Worm (Caenorhabditis elegans) whole organism, young adult: ENCODE results near the gene Y54E2A.9.

Experiments
- F57A8.1 ChIP-seq: fragments of 200-800 bp; sonication (Bioruptor generic); optimal IDR thresholded peaks from 2 replicates; lab custom pipeline; 2018; ENCODE audit warnings: mild to moderate bottlenecking, missing genetic modification characterization, moderate library complexity, missing compliant biosample characterization
- ama-1 ChIP-seq, 3 experiments: fragments of 150-350 bp in 1 of 3; sonication (generic microtip) in 2 of 3; optimal IDR thresholded peaks; 2 replicates each; lab custom pipeline; 2014 to 2018; ENCODE audit warnings: missing biosample characterization in 2 of 3, missing genetic modification characterization in 2 of 3, missing genetic modification reagents in 2 of 3
- atf-7 ChIP-seq: sonication (generic microtip); optimal IDR thresholded peaks from 2 replicates; lab custom pipeline; 2017; ENCODE audit warnings: mild to moderate bottlenecking, missing genetic modification characterization, missing compliant biosample characterization
- bed-1 ChIP-seq: fragments of 200-800 bp; sonication (Bioruptor generic); IDR thresholded peaks from 2 replicates; pipeline ENCODE4 v1.3.6; 2022; ENCODE audit warnings: missing genetic modification reagents, missing genetic modification characterization, missing compliant biosample characterization
- dpff-1 ChIP-seq: sonication (generic microtip); optimal IDR thresholded peaks from 2 replicates; lab custom pipeline; 2017; ENCODE audit warnings: mild to moderate bottlenecking, missing genetic modification characterization, missing compliant biosample characterization
- dpl-1 ChIP-seq: fragments of 150-350 bp; optimal IDR thresholded peaks from 2 replicates; lab custom pipeline; 2014; ENCODE audit warnings: missing biosample characterization, missing genetic modification reagents, missing genetic modification characterization
- efl-1 ChIP-seq: fragments of 150-350 bp; optimal IDR thresholded peaks from 2 replicates; lab custom pipeline; 2014; ENCODE audit warnings: missing biosample characterization, missing genetic modification reagents, missing genetic modification characterization
- egrh-3 ChIP-seq: fragments of 200-800 bp; sonication (Bioruptor generic); IDR thresholded peaks from 2 replicates; pipeline ENCODE4 v1.3.6; 2022; ENCODE audit warnings: missing genetic modification reagents, missing genetic modification characterization, missing compliant biosample characterization
- him-1 ChIP-seq: sonication (generic microtip); optimal IDR thresholded peaks from 2 replicates; lab custom pipeline; 2016; ENCODE audit warnings: missing genotype, missing genetic modification reagents, missing genetic modification characterization, missing compliant biosample characterization
- mxl-1 ChIP-seq: sonication (generic microtip); optimal IDR thresholded peaks from 2 replicates; lab custom pipeline; 2016; ENCODE audit warnings: missing genetic modification characterization, missing compliant biosample characterization
- nfya-2 ChIP-seq: fragments of 200-800 bp; sonication (Bioruptor generic); IDR thresholded peaks from 2 replicates; pipeline ENCODE4 v1.3.6; 2022; ENCODE audit warnings: missing genetic modification reagents, missing genetic modification characterization, missing compliant biosample characterization
- snpc-3.4 ChIP-seq: sonication (generic microtip); optimal IDR thresholded peaks from 2 replicates; lab custom pipeline; 2017; ENCODE audit warnings: missing genetic modification characterization, mild to moderate bottlenecking, missing compliant biosample characterization, antibody characterized with exemption, moderate library complexity, missing genotype, missing genetic modification reagents
- unc-62 ChIP-seq: fragments of 150-350 bp; optimal IDR thresholded peaks from 2 replicates; lab custom pipeline; 2014; ENCODE audit warnings: missing biosample characterization, missing genetic modification reagents, missing genetic modification characterization

DNA sequence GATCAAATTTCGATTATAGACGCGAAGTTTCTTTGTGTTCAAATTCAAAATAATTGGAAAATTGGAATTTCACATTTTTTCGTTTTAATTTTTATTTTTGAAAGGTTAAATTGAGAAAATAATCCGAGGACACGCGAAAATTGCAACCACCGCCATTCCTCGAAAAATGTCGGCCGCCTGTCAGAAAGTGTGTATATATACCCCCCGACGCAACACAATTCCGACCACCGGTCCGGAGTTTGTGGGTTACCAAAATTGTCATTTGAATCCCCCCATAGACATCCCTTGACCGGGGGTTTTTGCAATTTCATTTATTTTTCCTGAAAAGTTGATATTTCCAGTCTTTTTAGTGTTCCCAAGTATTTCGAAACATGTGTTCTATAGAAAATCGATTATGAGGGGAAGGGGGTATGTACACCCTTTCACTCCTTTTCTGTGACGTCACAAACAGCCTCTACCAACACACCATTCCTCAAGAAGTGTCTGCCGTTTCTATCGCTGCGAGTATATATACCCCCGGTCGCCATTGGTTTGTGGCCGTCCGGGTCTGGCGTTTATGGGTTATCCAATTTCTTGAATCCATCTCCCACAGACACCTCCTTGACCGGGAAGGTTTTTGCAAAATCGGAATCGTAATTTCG is 18.6 kb upstream of the Y54E2A.9 start, which contains the start of gene W01D2.3:
- TF ChIP-seq efl-1 = no peak
- TF ChIP-seq egrh-3 (GFP tag; lab: Robert Waterston, UW) = no peak
- TF ChIP-seq mxl-1 (tag; lab: Kevin White, UChicago) = no peak
- peak; percentile 0 for TF ChIP-seq unc-62 (GFP tag; lab: Kevin White, UChicago)
- no peak for TF ChIP-seq dpff-1 (tag; lab: Kevin White, UChicago)
- no peak for TF ChIP-seq nfya-2 (GFP tag; lab: Robert Waterston, UW)
- TF ChIP-seq him-1 (tag; lab: Kevin White, UChicago) = no peak
- peak; percentile 34 for TF ChIP-seq F57A8.1 (GFP tag; lab: Kevin White, UChicago)
- peak; percentile 95 for TF ChIP-seq snpc-3.4 (tag; lab: Kevin White, UChicago)
- TF ChIP-seq atf-7 (tag; lab: Kevin White, UChicago) = peak; percentile 80
- TF ChIP-seq ama-1 (optimal IDR thresholded peaks at IDR 0.05; lab: Kevin White, UChicago) = no peak
- TF ChIP-seq ama-1 (GFP tag; optimal IDR thresholded peaks at IDR 0.05; lab: Kevin White, UChicago) = peak in 1 of 2 experiments; percentile 49
- no peak for TF ChIP-seq dpl-1 (GFP tag; lab: Kevin White, UChicago)
- 0 out of 2 replicates have a peak, but pooled peaks have one; percentile 19 for TF ChIP-seq bed-1
